Fruit fly (Drosophila melanogaster) whole organism, embryonic: ENCODE measurements around the gene CG14691.

ENCODE experiments used
- ATbp ChIP-seq: fragments of 200-800 bp; sonication (Bioruptor generic); optimal IDR thresholded peaks from 2 replicates; lab custom pipeline; 2017; ENCODE audit warnings: missing biosample characterization, mild to moderate bottlenecking, missing genetic modification characterization, missing genetic modification reagents
- C15 ChIP-seq: fragments of 200-800 bp; sonication (Bioruptor generic); IDR thresholded peaks from 3 replicates; pipeline ENCODE4 v1.3.6; 2022; ENCODE audit warnings: missing biosample characterization, missing genetic modification characterization
- CG11456 ChIP-seq: fragments of 200-800 bp; sonication (Bioruptor generic); IDR thresholded peaks from 3 replicates; pipeline ENCODE4 v1.3.6; 2022; ENCODE audit warnings: missing biosample characterization, missing genetic modification characterization
- CG11695 ChIP-seq: fragments of 200-800 bp; sonication (Bioruptor generic); IDR thresholded peaks from 3 replicates; pipeline ENCODE4 v1.3.6; 2022; ENCODE audit warnings: missing biosample characterization, missing genetic modification characterization
- CG11723 ChIP-seq: fragments of 200-800 bp; sonication (Bioruptor generic); optimal IDR thresholded peaks from 2 replicates; lab custom pipeline; 2017; ENCODE audit warnings: missing biosample characterization, mild to moderate bottlenecking, missing genetic modification characterization
- CG12071 ChIP-seq: fragments of 200-800 bp; sonication (Bioruptor generic); optimal IDR thresholded peaks from 3 replicates; lab custom pipeline; 2018; ENCODE audit warnings: missing biosample characterization, mild to moderate bottlenecking, missing genetic modification characterization
- CG13123 ChIP-seq: fragments of 200-800 bp; sonication (Bioruptor generic); optimal IDR thresholded peaks from 2 replicates; lab custom pipeline; 2016; ENCODE audit warnings: missing biosample characterization, missing genetic modification characterization
- CG13894 ChIP-seq: fragments of 200-800 bp; sonication (Bioruptor generic); optimal IDR thresholded peaks from 3 replicates; lab custom pipeline; 2018; ENCODE audit warnings: missing biosample characterization, mild to moderate bottlenecking, missing genetic modification characterization, moderate library complexity
- CG14667 ChIP-seq: fragments of 200-800 bp; sonication (Bioruptor generic); IDR thresholded peaks from 2 replicates; pipeline ENCODE4 v1.3.6; 2022; ENCODE audit warnings: missing biosample characterization, missing genetic modification characterization
- CG1647 ChIP-seq: fragments of 200-800 bp; sonication (Bioruptor generic); optimal IDR thresholded peaks from 3 replicates; lab custom pipeline; 2016; ENCODE audit warnings: missing biosample characterization, missing genetic modification characterization
- CG17328 ChIP-seq: fragments of 200-800 bp; sonication (Bioruptor generic); IDR thresholded peaks from 2 replicates; pipeline ENCODE4 v1.3.6; 2022; ENCODE audit warnings: missing biosample characterization, missing genetic modification characterization
- CG17912 ChIP-seq: fragments of 200-800 bp; sonication (Bioruptor generic); optimal IDR thresholded peaks from 2 replicates; lab custom pipeline; 2018; ENCODE audit warnings: missing biosample characterization, mild to moderate bottlenecking, missing genetic modification characterization
- CG2875 ChIP-seq: fragments of 200-800 bp; sonication (Bioruptor generic); optimal IDR thresholded peaks from 2 replicates; lab custom pipeline; 2017; ENCODE audit warnings: missing biosample characterization, mild to moderate bottlenecking, missing genetic modification characterization, missing genetic modification reagents
- CG30431 ChIP-seq: fragments of 200-800 bp; sonication (Bioruptor generic); optimal IDR thresholded peaks from 2 replicates; lab custom pipeline; 2017; ENCODE audit warnings: missing biosample characterization, missing genetic modification characterization
- CG3281 ChIP-seq: fragments of 200-800 bp; sonication (Bioruptor generic); optimal IDR thresholded peaks from 3 replicates; lab custom pipeline; 2017; ENCODE audit warnings: missing biosample characterization, mild to moderate bottlenecking, missing genetic modification characterization
- CG34224 ChIP-seq: fragments of 200-800 bp; sonication (Bioruptor generic); IDR thresholded peaks from 3 replicates; pipeline ENCODE4 v1.3.6; 2022; ENCODE audit warnings: missing biosample characterization, missing genetic modification characterization; ENCODE audit not compliant: partially characterized antibody
- CG4328 ChIP-seq: fragments of 200-800 bp; sonication (Bioruptor generic); optimal IDR thresholded peaks from 3 replicates; lab custom pipeline; 2017; ENCODE audit warnings: missing biosample characterization, missing genetic modification reagents, missing genetic modification characterization
- CG6175 ChIP-seq: fragments of 200-800 bp; sonication (Bioruptor generic); IDR thresholded peaks from 3 replicates; pipeline ENCODE4 v1.3.6; 2022; ENCODE audit warnings: missing biosample characterization, missing genetic modification characterization
- CG7963 ChIP-seq: fragments of 200-800 bp; sonication (Bioruptor generic); IDR thresholded peaks from 3 replicates; pipeline ENCODE4 v1.3.6; 2022; ENCODE audit warnings: missing biosample characterization, missing genetic modification characterization; ENCODE audit not compliant: partially characterized antibody
- CG7987 ChIP-seq: fragments of 200-800 bp; sonication (Bioruptor generic); optimal IDR thresholded peaks from 2 replicates; lab custom pipeline; 2018; ENCODE audit warnings: missing biosample characterization, mild to moderate bottlenecking, missing genetic modification characterization, moderate library complexity
- CG8359 ChIP-seq: fragments of 200-800 bp; sonication (Bioruptor generic); optimal IDR thresholded peaks from 2 replicates; lab custom pipeline; 2017; ENCODE audit warnings: missing biosample characterization, mild to moderate bottlenecking, missing genetic modification characterization, borderline replicate concordance
- CG9797 ChIP-seq: fragments of 200-800 bp; sonication (Bioruptor generic); optimal IDR thresholded peaks from 3 replicates; lab custom pipeline; 2018; ENCODE audit warnings: missing biosample characterization, mild to moderate bottlenecking, missing genetic modification characterization
- Camta ChIP-seq: fragments of 200-800 bp; sonication (Bioruptor generic); optimal IDR thresholded peaks from 2 replicates; lab custom pipeline; 2016; ENCODE audit warnings: missing biosample characterization, missing genetic modification characterization
- Dip2 ChIP-seq: fragments of 200-800 bp; sonication (Bioruptor generic); IDR thresholded peaks from 2 replicates; pipeline ENCODE4 v1.3.6; 2022; ENCODE audit warnings: missing biosample characterization, missing genetic modification characterization
- Dref ChIP-seq: fragments of 200-800 bp; sonication (Bioruptor generic); IDR thresholded peaks from 2 replicates; pipeline ENCODE4 v1.3.6; 2022; ENCODE audit warnings: missing biosample characterization, missing genetic modification characterization
- E2f2 ChIP-seq: fragments of 200-800 bp; sonication (Bioruptor generic); IDR thresholded peaks from 2 replicates; pipeline ENCODE4 v1.3.6; 2022; ENCODE audit warnings: missing biosample characterization, missing genetic modification characterization
- Hmr ChIP-seq: fragments of 200-800 bp; sonication (Bioruptor generic); optimal IDR thresholded peaks from 3 replicates; lab custom pipeline; 2017; ENCODE audit warnings: mild to moderate bottlenecking, missing biosample characterization, missing genetic modification reagents, missing genetic modification characterization
- Lim3 ChIP-seq: fragments of 200-800 bp; sonication (Bioruptor generic); IDR thresholded peaks from 2 replicates; pipeline ENCODE4 v1.3.6; 2022; ENCODE audit warnings: missing biosample characterization, missing genetic modification characterization
- MESR4 ChIP-seq: fragments of 200-800 bp; sonication (Bioruptor generic); optimal IDR thresholded peaks from 2 replicates; lab custom pipeline; 2018; ENCODE audit warnings: missing biosample characterization, mild to moderate bottlenecking, missing genetic modification characterization, moderate library complexity
- Mrtf ChIP-seq: fragments of 200-800 bp; sonication (Bioruptor generic); IDR thresholded peaks from 3 replicates; pipeline ENCODE4 v1.3.6; 2022; ENCODE audit warnings: missing biosample characterization, missing genetic modification characterization
- Neu2 ChIP-seq: fragments of 200-800 bp; sonication (Bioruptor generic); optimal IDR thresholded peaks from 3 replicates; lab custom pipeline; 2016; ENCODE audit warnings: missing biosample characterization, missing genetic modification characterization, borderline replicate concordance
- NfI ChIP-seq: fragments of 200-800 bp; sonication (Bioruptor generic); optimal IDR thresholded peaks from 3 replicates; lab custom pipeline; 2018; ENCODE audit warnings: missing biosample characterization, mild to moderate bottlenecking, missing genetic modification characterization, moderate library complexity
- Opbp ChIP-seq: fragments of 200-800 bp; sonication (Bioruptor generic); IDR thresholded peaks from 3 replicates; pipeline ENCODE4 v1.3.6; 2022; ENCODE audit warnings: missing biosample characterization, missing genetic modification characterization; ENCODE audit not compliant: partially characterized antibody
- Pdp1 ChIP-seq, 2 experiments: fragments of 200-800 bp; sonication (Bioruptor generic); optimal IDR thresholded peaks; 3 replicates each; lab custom pipeline; 2016; ENCODE audit warnings: missing biosample characterization in 2 of 2, missing genetic modification characterization in 2 of 2, mild to moderate bottlenecking in 1 of 2, moderate library complexity in 1 of 2
- Sry-δ ChIP-seq: fragments of 200-800 bp; sonication (Bioruptor generic); optimal IDR thresholded peaks from 2 replicates; lab custom pipeline; 2016; ENCODE audit warnings: missing biosample characterization, missing genetic modification characterization
- YL-1 ChIP-seq: fragments of 200-800 bp; sonication (Bioruptor generic); optimal IDR thresholded peaks from 3 replicates; lab custom pipeline; 2017; ENCODE audit warnings: missing biosample characterization, mild to moderate bottlenecking, missing genetic modification characterization
- ab ChIP-seq: fragments of 200-800 bp; sonication (Bioruptor generic); optimal IDR thresholded peaks from 2 replicates; lab custom pipeline; 2016; ENCODE audit warnings: missing biosample characterization, missing genetic modification characterization
- al ChIP-seq: fragments of 200-800 bp; sonication (Bioruptor generic); IDR thresholded peaks from 2 replicates; pipeline ENCODE4 v1.3.6; 2022; ENCODE audit warnings: missing biosample characterization, missing genetic modification characterization
- bowl ChIP-seq: fragments of 200-800 bp; sonication (Bioruptor generic); IDR thresholded peaks from 2 replicates; pipeline ENCODE4 v1.3.6; 2022; ENCODE audit warnings: missing biosample characterization, missing genetic modification characterization
- caup ChIP-seq: fragments of 200-800 bp; sonication (Bioruptor generic); optimal IDR thresholded peaks from 3 replicates; lab custom pipeline; 2017; ENCODE audit warnings: missing biosample characterization, mild to moderate bottlenecking, missing genetic modification characterization, moderate library complexity; ENCODE audit not compliant: severe bottlenecking
- dan ChIP-seq: fragments of 200-800 bp; sonication (Bioruptor generic); IDR thresholded peaks from 2 replicates; pipeline ENCODE4 v1.3.6; 2022; ENCODE audit warnings: missing biosample characterization, missing genetic modification characterization
- ems ChIP-seq: fragments of 200-800 bp; sonication (Bioruptor generic); optimal IDR thresholded peaks from 3 replicates; lab custom pipeline; 2016; ENCODE audit warnings: missing biosample characterization, missing genetic modification characterization
- fd102C ChIP-seq: fragments of 200-800 bp; sonication (Bioruptor generic); optimal IDR thresholded peaks from 2 replicates; lab custom pipeline; 2018; ENCODE audit warnings: missing biosample characterization, mild to moderate bottlenecking, missing genetic modification characterization, moderate library complexity
- h ChIP-seq: fragments of >200 bp; optimal IDR thresholded peaks from 2 replicates; lab custom pipeline; 2017
- pan ChIP-seq, 4 experiments: fragments of >200 bp in 3 of 4; fragments of 200-800 bp in 1 of 4; sonication (Bioruptor generic) in 1 of 4; optimal IDR thresholded peaks in 3 of 4; IDR thresholded peaks in 1 of 4; 2 replicates each; pipeline versions ENCODE4 v1.3.6 to Lab custom; 2017 to 2022; ENCODE audit warnings: missing biosample characterization in 2 of 4, missing genetic modification characterization in 2 of 4, mixed read lengths in 1 of 4
- sd ChIP-seq: fragments of 200-800 bp; sonication (Bioruptor generic); optimal IDR thresholded peaks from 3 replicates; lab custom pipeline; 2018; ENCODE audit warnings: missing biosample characterization, mild to moderate bottlenecking, missing genetic modification characterization, moderate library complexity
- so ChIP-seq: fragments of 200-800 bp; sonication (Bioruptor generic); IDR thresholded peaks from 3 replicates; pipeline ENCODE4 v1.3.6; 2022; ENCODE audit warnings: missing biosample characterization, missing genetic modification characterization
- tio ChIP-seq: fragments of 200-800 bp; sonication (Bioruptor generic); optimal IDR thresholded peaks from 2 replicates; lab custom pipeline; 2017; ENCODE audit warnings: missing biosample characterization, missing genetic modification characterization, inconsistent platforms
- unc-4 ChIP-seq: fragments of 200-800 bp; sonication (Bioruptor generic); IDR thresholded peaks from 2 replicates; pipeline ENCODE4 v1.3.6; 2022; ENCODE audit warnings: missing biosample characterization, missing genetic modification characterization; ENCODE audit not compliant: partially characterized antibody
- yki ChIP-seq: fragments of >200 bp; optimal IDR thresholded peaks from 3 replicates; lab custom pipeline; 2018
- zf30C ChIP-seq: fragments of 200-800 bp; sonication (Bioruptor generic); optimal IDR thresholded peaks from 3 replicates; lab custom pipeline; 2018; ENCODE audit warnings: missing biosample characterization, mild to moderate bottlenecking, missing genetic modification characterization

CG14691 gene

DNA sequence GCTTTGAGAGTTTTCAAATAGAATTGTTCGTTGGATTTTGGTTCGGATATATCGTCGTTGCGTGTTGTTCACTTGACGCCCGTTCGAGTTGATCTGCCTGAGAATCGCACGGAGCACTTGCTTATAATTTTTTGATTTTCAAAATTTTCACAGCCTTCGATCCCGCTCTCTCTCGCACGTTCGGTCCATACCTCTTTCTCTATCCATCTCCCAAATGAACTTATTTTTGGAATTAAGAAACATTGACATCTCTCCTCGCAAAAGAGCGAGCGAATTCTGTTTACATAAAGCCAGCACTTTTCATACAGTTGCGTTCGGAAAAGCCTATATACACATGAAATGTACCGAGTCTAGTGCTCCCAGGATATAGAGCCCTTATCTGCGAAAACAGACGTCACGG is 21.8 kb upstream of the CG14691 start, which contains the start of the genes CG45076, CG45078 and fau (continued):
- TF ChIP-seq CG2875 (GFP tag; lab: Kevin White, UChicago) (no peak), CG3281 (GFP tag; lab: Kevin White, UChicago) (no peak), E2f2 (no peak), CG11456 (GFP tag; lab: Robert Waterston, UW) (no peak), yki (no peak), MESR4 (no peak), Pdp1 (GFP tag; optimal IDR thresholded peaks at IDR 0.05; lab: Kevin White, UChicago) (peak in 1 of 2 experiments; percentile 47), CG34224 (GFP tag; lab: Robert Waterston, UW) (0 out of 3 replicates have a peak, but pooled peaks have one; percentile 27), tio (GFP tag; lab: Kevin White, UChicago) (no peak), CG8359 (GFP tag; lab: Kevin White, UChicago) (no peak), Neu2 (GFP tag; lab: Kevin White, UChicago) (no peak), unc-4 (no peak), Dref (GFP tag; lab: Robert Waterston, UW) (no peak), fd102C (no peak), caup (GFP tag; lab: Kevin White, UChicago) (no peak), Hmr (no peak), C15 (GFP tag; lab: Robert Waterston, UW) (0 out of 3 replicates have a peak, but pooled peaks have one; percentile 52), CG4328 (GFP tag; lab: Kevin White, UChicago) (no peak), CG12071 (GFP tag; lab: Kevin White, UChicago) (no peak), zf30C (GFP tag; lab: Kevin White, UChicago) (no peak), CG13894 (tag; lab: Kevin White, UChicago) (no peak), CG11695 (0 out of 3 replicates have a peak, but pooled peaks have one; percentile 7), CG13123 (GFP tag; lab: Kevin White, UChicago) (no peak), ab (no peak), Dip2 (no peak), YL-1 (GFP tag; lab: Kevin White, UChicago) (no peak), dan (GFP tag; lab: Robert Waterston, UW) (no peak), ATbp (GFP tag; lab: Kevin White, UChicago) (no peak), CG17328 (GFP tag; lab: Robert Waterston, UW) (no peak), Sry-δ (GFP tag; lab: Kevin White, UChicago) (no peak), Mrtf (no peak), Opbp (GFP tag; lab: Robert Waterston, UW) (no peak), CG6175 (GFP tag; lab: Robert Waterston, UW) (no peak), h (lab: Kevin White, UChicago) (no peak), bowl (GFP tag; lab: Robert Waterston, UW) (no peak), CG1647 (GFP tag; lab: Kevin White, UChicago) (no peak)

DNA sequence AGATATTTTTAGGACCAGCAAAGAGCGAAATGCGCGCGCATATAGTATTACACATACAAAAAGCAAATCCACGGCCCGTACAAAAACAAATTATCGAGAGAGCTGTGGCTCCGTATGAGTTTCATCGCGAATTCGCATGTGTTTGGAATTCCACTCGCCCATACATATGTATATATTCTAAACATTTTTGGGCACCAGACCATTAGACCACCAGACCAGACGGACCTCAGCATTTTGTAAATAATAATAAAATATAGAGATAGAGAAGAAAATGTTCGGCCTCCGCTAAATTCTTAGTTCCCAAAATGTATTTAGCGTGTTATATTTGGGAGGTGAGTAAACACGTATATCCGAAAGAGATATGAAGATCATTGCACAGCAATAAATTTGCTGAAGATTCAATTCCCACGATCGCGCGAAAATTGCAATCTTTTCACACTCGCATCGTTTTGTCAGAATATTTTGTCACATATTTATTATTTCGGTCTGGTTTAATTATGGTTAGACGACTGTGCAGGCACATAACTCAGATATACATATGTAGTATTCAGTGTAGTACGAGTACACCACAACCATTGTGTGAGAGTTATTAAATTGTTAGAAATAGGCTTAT is 20.7 kb upstream of the CG14691 start:
- TF ChIP-seq al (0 out of 2 replicates have a peak, but pooled peaks have one; percentile 16), CG30431 (GFP tag; lab: Kevin White, UChicago) (no peak), CG11723 (GFP tag; lab: Kevin White, UChicago) (no peak), so (GFP tag; lab: Robert Waterston, UW) (0 out of 3 replicates have a peak, but pooled peaks have one; percentile 35), ems (GFP tag; lab: Kevin White, UChicago) (no peak), CG17912 (no peak), CG14667 (GFP tag; lab: Robert Waterston, UW) (no peak), NfI (GFP tag; lab: Kevin White, UChicago) (no peak), C15 (GFP tag; lab: Robert Waterston, UW) (0 out of 3 replicates have a peak, but pooled peaks have one; percentile 6), Lim3 (GFP tag; lab: Robert Waterston, UW) (no peak), sd (tag; lab: Kevin White, UChicago) (peak; percentile 87), CG9797 (GFP tag; lab: Kevin White, UChicago) (no peak), CG7963 (GFP tag; lab: Robert Waterston, UW) (no peak), Camta (GFP tag; lab: Kevin White, UChicago) (no peak), pan (optimal IDR thresholded peaks at IDR 0.05; lab: Kevin White, UChicago) (no peak), pan (GFP tag; optimal IDR thresholded peaks at IDR 0.05 in 1 of 2, IDR thresholded peaks at IDR 0.05 in 1 of 2) (no peak), CG7987 (GFP tag; lab: Kevin White, UChicago) (no peak)
